Worm (Caenorhabditis elegans): ENCODE results near the gene efr-3.

Gene efr-3

ce11 chrII:6290047-6290582 lies 30.8 kb downstream of the efr-3 start, which contains the start of gene upb-1:
TSS of gene upb-1 (minus strand) at chrII:6290097.
- TF ChIP-seq mxl-2 (GFP tag; conservative IDR thresholded peaks at IDR 0.05): no peak
- TF ChIP-seq ceh-82 (tag; optimal IDR thresholded peaks at IDR 0.05): no peak
- TF ChIP-seq mdt-29 (GFP tag; IDR thresholded peaks at IDR 0.05): no peak
- TF ChIP-seq nhr-10 (tag; optimal IDR thresholded peaks at IDR 0.05): no peak
- peak in 1 of 2 experiments; percentile 26 for TF ChIP-seq mdl-1 (tag; optimal IDR thresholded peaks at IDR 0.05)
- peak; percentile 31 for TF ChIP-seq nhr-11 (tag; optimal IDR thresholded peaks at IDR 0.05)
- TF ChIP-seq pqm-1 (tag; optimal IDR thresholded peaks at IDR 0.05): peak; percentile 16
- peak; percentile 59 for TF ChIP-seq hlh-11 (tag; optimal IDR thresholded peaks at IDR 0.05)
- TF ChIP-seq dmd-6 (GFP tag; IDR thresholded peaks at IDR 0.05): peak; percentile 56; the same call in 1 of the 2 replicates
- peak; percentile 41 for TF ChIP-seq hlh-30 (tag; optimal IDR thresholded peaks at IDR 0.05; ENCODE audit: insufficient read depth)
- no peak for TF ChIP-seq madf-5 (GFP tag; IDR thresholded peaks at IDR 0.05)
- TF ChIP-seq aha-1 (tag): peak; percentile 62
- peak; percentile 36 for TF ChIP-seq mxl-3 (GFP tag; optimal IDR thresholded peaks at IDR 0.05)
- peak in 1 of 2 experiments; percentile 88 for TF ChIP-seq daf-16 (GFP tag; optimal IDR thresholded peaks at IDR 0.05)
- no peak for TF ChIP-seq daf-16 (tag; optimal IDR thresholded peaks at IDR 0.05)
- no peak for TF ChIP-seq D1046.2 (GFP tag; IDR thresholded peaks at IDR 0.05)
- no peak for TF ChIP-seq fos-1 (tag; optimal IDR thresholded peaks at IDR 0.05)

- TF ChIP-seq dve-1 (tag; optimal IDR thresholded peaks at IDR 0.05; ENCODE audit: insufficient read depth) (no peak), aha-1 (tag) (peak; percentile 64), T20F7.1 (GFP tag; optimal IDR thresholded peaks at IDR 0.05) (peak; percentile 32)
These were observed 32.9 kb downstream of the efr-3 start for ce11 chrII:6288104-6288503.

ce11 chrII:6286865-6287264 lies 34.1 kb downstream of the efr-3 start, which contains the start of gene F13H8.6:
TSS of gene F13H8.6 (minus strand) at chrII:6286965.
- TF ChIP-seq spr-3 (GFP tag; optimal IDR thresholded peaks at IDR 0.05) (no peak), daf-16 (GFP tag; optimal IDR thresholded peaks at IDR 0.05) (no peak), daf-16 (tag; optimal IDR thresholded peaks at IDR 0.05) (no peak), unc-62 (GFP tag; optimal IDR thresholded peaks at IDR 0.05 in 1 of 2) (peak in 1 of 2 experiments; percentile 69), unc-62 (tag; optimal IDR thresholded peaks at IDR 0.05) (no peak)

ce11 chrII:6283074-6283473 lies 37.9 kb downstream of the efr-3 start, which contains the start of gene F13H8.1:
TSS of gene F13H8.1 (plus strand) at chrII:6283384.
- TF ChIP-seq dmd-9 (GFP tag; IDR thresholded peaks at IDR 0.05) (no peak), hmg-1.1 (GFP tag; IDR thresholded peaks at IDR 0.05) (no peak), nhr-48 (tag; optimal IDR thresholded peaks at IDR 0.05) (no peak), ceh-82 (tag; optimal IDR thresholded peaks at IDR 0.05) (no peak), dve-1 (tag; optimal IDR thresholded peaks at IDR 0.05; ENCODE audit: insufficient read depth) (peak; percentile 64), ceh-28 (tag; optimal IDR thresholded peaks at IDR 0.05) (no peak), nhr-25 (tag; optimal IDR thresholded peaks at IDR 0.05; ENCODE audit: borderline replicate concordance, insufficient read depth) (no peak), nhr-10 (tag; optimal IDR thresholded peaks at IDR 0.05) (no peak), D1046.2 (GFP tag; IDR thresholded peaks at IDR 0.05) (no peak), zip-2 (tag; optimal IDR thresholded peaks at IDR 0.05) (no peak), ceh-32 (tag; optimal IDR thresholded peaks at IDR 0.05; ENCODE audit: poor library complexity) (no peak), set-16 (GFP tag; IDR thresholded peaks at IDR 0.05) (no peak), nhr-28 (tag; optimal IDR thresholded peaks at IDR 0.05) (peak; percentile 56), hlh-30 (tag; optimal IDR thresholded peaks at IDR 0.05; ENCODE audit: insufficient read depth) (peak; percentile 52), Y5F2A.4 (GFP tag; optimal IDR thresholded peaks at IDR 0.05) (no peak), saeg-2 (GFP tag; IDR thresholded peaks at IDR 0.05) (no peak), duxl-1 (tag; optimal IDR thresholded peaks at IDR 0.05; ENCODE audit: poor library complexity) (no peak), lir-3 (tag; optimal IDR thresholded peaks at IDR 0.05) (no peak), ZK337.2 (GFP tag; IDR thresholded peaks at IDR 0.05) (no peak), arid-1 (GFP tag; conservative IDR thresholded peaks at IDR 0.05) (no peak), mdl-1 (tag; optimal IDR thresholded peaks at IDR 0.05) (no peak), lin-1 (GFP tag; IDR thresholded peaks at IDR 0.05) (no peak), daf-16 (GFP tag; optimal IDR thresholded peaks at IDR 0.05) (no peak), daf-16 (tag; optimal IDR thresholded peaks at IDR 0.05) (peak; percentile 76), skn-1 (tag; optimal IDR thresholded peaks at IDR 0.05) (no peak), snpc-4 (tag; optimal IDR thresholded peaks at IDR 0.05) (no peak), F44E2.7 (GFP tag; IDR thresholded peaks at IDR 0.05) (no peak), php-3 (GFP tag; IDR thresholded peaks at IDR 0.05) (peak; percentile 64; the same call in 1 of the 2 replicates), tag-97 (GFP tag; IDR thresholded peaks at IDR 0.05) (no peak), ctbp-1 (GFP tag; IDR thresholded peaks at IDR 0.05) (no peak), F37D6.2 (tag; optimal IDR thresholded peaks at IDR 0.05) (no peak)
